Worm (Caenorhabditis elegans) whole organism, L1 larva: ENCODE data around the gene F58B4.6.

Source experiments
- C34B4.2 ChIP-seq: sonication (generic microtip); optimal IDR thresholded peaks from 2 replicates; lab custom pipeline; 2017; ENCODE audit warnings: mild to moderate bottlenecking, missing genetic modification characterization, missing compliant biosample characterization
- aly-2 ChIP-seq: fragments of 150-350 bp; optimal IDR thresholded peaks from 2 replicates; lab custom pipeline; 2014; ENCODE audit warnings: missing biosample characterization, missing genetic modification characterization
- ama-1 ChIP-seq: fragments of 150-350 bp; optimal IDR thresholded peaks from 2 replicates; lab custom pipeline; 2014
- ets-5 ChIP-seq: fragments of 200-800 bp; sonication (Bioruptor generic); IDR thresholded peaks from 2 replicates; pipeline ENCODE4 v1.3.6; 2022; ENCODE audit warnings: missing genetic modification characterization, missing compliant biosample characterization
- lin-13 ChIP-seq: fragments of 150-350 bp; optimal IDR thresholded peaks from 2 replicates; lab custom pipeline; 2014; ENCODE audit warnings: missing biosample characterization, missing genetic modification reagents, missing genetic modification characterization
- nhr-11 ChIP-seq: fragments of 150-350 bp; optimal IDR thresholded peaks from 2 replicates; lab custom pipeline; 2014; ENCODE audit warnings: missing biosample characterization, missing genetic modification characterization
- nhr-237 ChIP-seq: fragments of 150-350 bp; optimal IDR thresholded peaks from 2 replicates; lab custom pipeline; 2014; ENCODE audit warnings: missing biosample characterization, missing genetic modification characterization
- pax-3 ChIP-seq: fragments of 200-800 bp; sonication (Bioruptor generic); optimal IDR thresholded peaks from 2 replicates; lab custom pipeline; 2018; ENCODE audit warnings: mild to moderate bottlenecking, missing genetic modification characterization, moderate library complexity, missing compliant biosample characterization
- ztf-4 ChIP-seq: fragments of 150-350 bp; optimal IDR thresholded peaks from 2 replicates; lab custom pipeline; 2014; ENCODE audit warnings: missing biosample characterization, missing genetic modification characterization

DNA sequence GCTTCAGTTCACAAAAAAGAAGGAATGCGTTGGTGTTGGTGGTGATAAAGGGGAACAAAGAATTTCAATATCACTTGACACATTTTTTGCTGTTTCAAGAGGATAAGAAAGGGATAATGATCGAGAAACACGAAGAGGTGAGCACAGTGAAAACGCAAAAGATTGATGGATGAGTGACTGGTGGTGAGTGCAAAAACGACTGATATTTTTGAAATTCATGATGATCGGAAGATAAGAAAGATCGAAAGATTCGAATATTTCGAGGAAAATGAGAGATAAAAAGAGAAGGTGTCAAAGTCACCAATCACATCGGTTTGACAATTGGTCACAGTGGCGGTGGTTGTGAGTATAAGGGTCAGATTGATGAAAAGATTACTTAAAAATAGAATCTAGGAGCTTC is 8.9 kb upstream of the F58B4.6 start:
- TF ChIP-seq lin-13 (no peak), C34B4.2 (tag; lab: Kevin White, UChicago) (no peak), nhr-237 (tag; lab: Kevin White, UChicago) (no peak), ama-1 (lab: Kevin White, UChicago) (no peak), nhr-11 (no peak), pax-3 (tag; lab: Kevin White, UChicago) (no peak), aly-2 (tag; lab: Kevin White, UChicago) (no peak), ztf-4 (tag; lab: Kevin White, UChicago) (no peak), ets-5 (GFP tag; lab: Robert Waterston, UW) (no peak)
